Fruit fly (Drosophila melanogaster) whole organism, larva: ENCODE measurements around the gene Gnmt.
A peak's percentile ranks its signal among the peaks of the same experiment; 100 is the strongest.

ENCODE experiments used
- noc ChIP-seq: fragments of 200-800 bp; sonication (Bioruptor generic); optimal IDR thresholded peaks from 3 replicates; lab custom pipeline; 2019; ENCODE audit warnings: missing biosample characterization, mild to moderate bottlenecking, missing genetic modification characterization, moderate library complexity

Gnmt gene

dm6 chr3R:12716251-12716650 is 41.8 kb downstream of the Gnmt start:
- peak; percentile 49 for TF ChIP-seq noc (tag; lab: Kevin White, UChicago)

- TF ChIP-seq noc (tag; lab: Kevin White, UChicago) = peak; percentile 28
Observed at dm6 chr3R:12716894-12717293, 42.5 kb downstream of the Gnmt start.

- peak; percentile 43 for TF ChIP-seq noc (tag; lab: Kevin White, UChicago)
Observed at dm6 chr3R:12717588-12718535, 43.5 kb downstream of the Gnmt start.

dm6 chr3R:12718536-12719033 is 44.2 kb downstream of the Gnmt start:
- no peak for TF ChIP-seq noc (tag; lab: Kevin White, UChicago)

- TF ChIP-seq noc (tag; lab: Kevin White, UChicago) = peak; percentile 57
Observed at dm6 chr3R:12719627-12720343, 45.4 kb downstream of the Gnmt start.

dm6 chr3R:12720344-12721200 is 46.2 kb downstream of the Gnmt start:
- TF ChIP-seq noc (tag; lab: Kevin White, UChicago) = peak; percentile 57

dm6 chr3R:12722392-12722914 is 48.0 kb downstream of the Gnmt start, which contains the start of gene Men:
Gene Men (minus strand): TSS chr3R:12722442.
- peak; percentile 47 for TF ChIP-seq noc (tag; lab: Kevin White, UChicago)

dm6 chr3R:12723759-12724158 is 49.4 kb downstream of the Gnmt start:
- no peak for TF ChIP-seq noc (tag; lab: Kevin White, UChicago)
